Fruit fly (Drosophila melanogaster) whole organism, larva: ENCODE measurements around the gene GCS1.

Source experiments
- noc ChIP-seq: fragments of 200-800 bp; sonication (Bioruptor generic); optimal IDR thresholded peaks from 3 replicates; lab custom pipeline; 2019; ENCODE audit warnings: missing biosample characterization, mild to moderate bottlenecking, missing genetic modification characterization, moderate library complexity

GCS1 gene

dm6 chrX:11338973-11339867 lies 8.6 kb downstream of the GCS1 start:
- peak; percentile 6 for TF ChIP-seq noc

dm6 chrX:11338047-11338747 lies 9.6 kb downstream of the GCS1 start:
- peak; percentile 58 for TF ChIP-seq noc

- TF ChIP-seq noc = peak; percentile 84
Observed at dm6 chrX:11326213-11326731, 21.5 kb downstream of the GCS1 start.

- no peak for TF ChIP-seq noc
Observed at dm6 chrX:11325175-11325768, 22.5 kb downstream of the GCS1 start, which contains the start of gene Gapvd1. Gene Gapvd1, plus strand, starts transcription at chrX:11325385.

- no peak for TF ChIP-seq noc
Observed at dm6 chrX:11322659-11323058, 25.1 kb downstream of the GCS1 start.

dm6 chrX:11322257-11322656 lies 25.5 kb downstream of the GCS1 start, which contains the start of gene sisA:
Gene sisA, minus strand, starts transcription at chrX:11322357.
- no peak for TF ChIP-seq noc

dm6 chrX:11319916-11320315 lies 27.9 kb downstream of the GCS1 start:
- no peak for TF ChIP-seq noc

dm6 chrX:11311108-11311507 lies 36.7 kb downstream of the GCS1 start, which contains the start of gene Ir10a:
Gene Ir10a, minus strand, starts transcription at chrX:11311208.
- no peak for TF ChIP-seq noc

- no peak for TF ChIP-seq noc
Observed at dm6 chrX:11302683-11303082, 45.1 kb downstream of the GCS1 start, which contains the start of gene CG44422. Gene CG44422, minus strand, starts transcription at chrX:11302783.

- TF ChIP-seq noc = no peak
Observed at dm6 chrX:11295412-11296006, 52.3 kb downstream of the GCS1 start.
